Fruit fly (Drosophila melanogaster) whole organism, embryonic: ENCODE measurements around the gene CG6689.

ENCODE experiments used
- Atf-2 ChIP-seq: fragments of 200-800 bp; sonication (Bioruptor generic); optimal IDR thresholded peaks from 2 replicates; lab custom pipeline; 2016; ENCODE audit warnings: missing biosample characterization, missing genetic modification characterization
- BtbVII ChIP-seq: fragments of 200-800 bp; sonication (Bioruptor generic); optimal IDR thresholded peaks from 3 replicates; lab custom pipeline; 2017; ENCODE audit warnings: missing biosample characterization, mild to moderate bottlenecking, missing genetic modification characterization
- Bteb2 ChIP-seq: fragments of 200-800 bp; sonication (Bioruptor generic); optimal IDR thresholded peaks from 2 replicates; lab custom pipeline; 2016; ENCODE audit warnings: missing biosample characterization, missing genetic modification characterization
- CG10366 ChIP-seq: fragments of 200-800 bp; sonication (Bioruptor generic); IDR thresholded peaks from 2 replicates; pipeline ENCODE4 v1.3.6; 2022; ENCODE audit warnings: missing biosample characterization, missing genetic modification characterization
- CG10431 ChIP-seq: fragments of 200-800 bp; sonication (Bioruptor generic); optimal IDR thresholded peaks from 3 replicates; lab custom pipeline; 2018; ENCODE audit warnings: missing biosample characterization, mild to moderate bottlenecking, missing genetic modification characterization
- CG10959 ChIP-seq: fragments of 200-800 bp; sonication (Bioruptor generic); IDR thresholded peaks from 2 replicates; pipeline ENCODE4 v1.3.6; 2022; ENCODE audit warnings: missing biosample characterization, missing genetic modification characterization
- CG12104 ChIP-seq: fragments of 200-800 bp; sonication (Bioruptor generic); optimal IDR thresholded peaks from 3 replicates; lab custom pipeline; 2016; ENCODE audit warnings: missing biosample characterization, missing genetic modification characterization
- CG13624 ChIP-seq: fragments of 200-800 bp; sonication (Bioruptor generic); optimal IDR thresholded peaks from 2 replicates; lab custom pipeline; 2016; ENCODE audit warnings: missing biosample characterization, missing genetic modification characterization
- CG14441 ChIP-seq: fragments of 200-800 bp; sonication (Bioruptor generic); IDR thresholded peaks from 2 replicates; pipeline ENCODE4 v1.3.6; 2022; ENCODE audit warnings: missing biosample characterization, missing genetic modification characterization
- CG15696 ChIP-seq: fragments of 200-800 bp; sonication (Bioruptor generic); optimal IDR thresholded peaks from 2 replicates; lab custom pipeline; 2019; ENCODE audit warnings: missing biosample characterization, mild to moderate bottlenecking, missing genetic modification characterization, moderate library complexity
- CG1647 ChIP-seq: fragments of 200-800 bp; sonication (Bioruptor generic); optimal IDR thresholded peaks from 3 replicates; lab custom pipeline; 2016; ENCODE audit warnings: missing biosample characterization, missing genetic modification characterization
- CG17568 ChIP-seq: fragments of 200-800 bp; sonication (Bioruptor generic); optimal IDR thresholded peaks from 2 replicates; lab custom pipeline; 2018; ENCODE audit warnings: missing biosample characterization, mild to moderate bottlenecking, missing genetic modification characterization, moderate library complexity
- CG1832 ChIP-seq: fragments of 200-800 bp; sonication (Bioruptor generic); optimal IDR thresholded peaks from 2 replicates; lab custom pipeline; 2017; ENCODE audit warnings: missing biosample characterization, mild to moderate bottlenecking, missing genetic modification characterization, inconsistent platforms
- CG31441 ChIP-seq: fragments of 200-800 bp; sonication (Bioruptor generic); IDR thresholded peaks from 2 replicates; pipeline ENCODE4 v1.3.6; 2022; ENCODE audit warnings: missing biosample characterization, missing genetic modification characterization
- CG4404 ChIP-seq: fragments of 200-800 bp; sonication (Bioruptor generic); IDR thresholded peaks from 2 replicates; pipeline ENCODE4 v1.3.6; 2022; ENCODE audit warnings: missing biosample characterization, missing genetic modification characterization
- CG4617 ChIP-seq: fragments of 200-800 bp; sonication (Bioruptor generic); optimal IDR thresholded peaks from 3 replicates; lab custom pipeline; 2016; ENCODE audit warnings: missing biosample characterization, missing genetic modification characterization, borderline replicate concordance
- CG4820 ChIP-seq: fragments of 200-800 bp; sonication (Bioruptor generic); optimal IDR thresholded peaks from 3 replicates; lab custom pipeline; 2016; ENCODE audit warnings: missing biosample characterization, missing genetic modification characterization
- CG6254 ChIP-seq: fragments of 200-800 bp; sonication (Bioruptor generic); optimal IDR thresholded peaks from 3 replicates; lab custom pipeline; 2017; ENCODE audit warnings: mild to moderate bottlenecking, missing biosample characterization, missing genetic modification reagents, missing genetic modification characterization
- CG6272 ChIP-seq: fragments of 200-800 bp; sonication (Bioruptor generic); IDR thresholded peaks from 2 replicates; pipeline ENCODE4 v1.3.6; 2022; ENCODE audit warnings: missing biosample characterization, missing genetic modification characterization
- CG6654 ChIP-seq: fragments of 200-800 bp; sonication (Bioruptor generic); optimal IDR thresholded peaks from 2 replicates; lab custom pipeline; 2017; ENCODE audit warnings: missing biosample characterization, mild to moderate bottlenecking, missing genetic modification characterization
- CG8924 ChIP-seq: fragments of 200-800 bp; optimal IDR thresholded peaks from 3 replicates; lab custom pipeline; 2019; ENCODE audit warnings: missing biosample characterization, mild to moderate bottlenecking, missing genetic modification characterization, moderate library complexity
- CG9817 ChIP-seq: fragments of 200-800 bp; sonication (Bioruptor generic); optimal IDR thresholded peaks from 2 replicates; lab custom pipeline; 2018; ENCODE audit warnings: missing biosample characterization, mild to moderate bottlenecking, missing genetic modification characterization, moderate library complexity
- Deaf1 ChIP-seq: fragments of 200-800 bp; optimal IDR thresholded peaks from 3 replicates; lab custom pipeline; 2019; ENCODE audit warnings: missing biosample characterization, mild to moderate bottlenecking, missing genetic modification characterization, moderate library complexity
- Dll ChIP-seq: fragments of 200-800 bp; sonication (Bioruptor generic); IDR thresholded peaks from 4 replicates; pipeline ENCODE4 v1.3.6; 2022; ENCODE audit warnings: missing biosample characterization, missing genetic modification characterization; ENCODE audit not compliant: partially characterized antibody
- Fer1 ChIP-seq: fragments of 200-800 bp; sonication (Bioruptor generic); optimal IDR thresholded peaks from 2 replicates; lab custom pipeline; 2017; ENCODE audit warnings: missing biosample characterization, mild to moderate bottlenecking, missing genetic modification characterization
- Fer2 ChIP-seq: fragments of 200-800 bp; sonication (Bioruptor generic); optimal IDR thresholded peaks from 2 replicates; lab custom pipeline; 2018; ENCODE audit warnings: missing biosample characterization, mild to moderate bottlenecking, missing genetic modification characterization, moderate library complexity
- Fer3 ChIP-seq: fragments of 200-800 bp; sonication (Bioruptor generic); optimal IDR thresholded peaks from 2 replicates; lab custom pipeline; 2018; ENCODE audit warnings: missing biosample characterization, mild to moderate bottlenecking, missing genetic modification characterization, moderate library complexity
- H2.0 ChIP-seq: fragments of 200-800 bp; sonication (Bioruptor generic); IDR thresholded peaks from 2 replicates; pipeline ENCODE4 v1.3.6; 2022; ENCODE audit warnings: missing biosample characterization, missing genetic modification characterization
- Hey ChIP-seq: fragments of 200-800 bp; sonication (Bioruptor generic); optimal IDR thresholded peaks from 3 replicates; lab custom pipeline; 2018; ENCODE audit warnings: missing biosample characterization, mild to moderate bottlenecking, missing genetic modification characterization
- Hmr ChIP-seq: fragments of 200-800 bp; sonication (Bioruptor generic); optimal IDR thresholded peaks from 3 replicates; lab custom pipeline; 2017; ENCODE audit warnings: mild to moderate bottlenecking, missing biosample characterization, missing genetic modification reagents, missing genetic modification characterization
- Hr39 ChIP-seq: fragments of >200 bp; optimal IDR thresholded peaks from 2 replicates; lab custom pipeline; 2017
- Lim3 ChIP-seq: fragments of 200-800 bp; sonication (Bioruptor generic); IDR thresholded peaks from 2 replicates; pipeline ENCODE4 v1.3.6; 2022; ENCODE audit warnings: missing biosample characterization, missing genetic modification characterization
- Lpt ChIP-seq: fragments of >200 bp; optimal IDR thresholded peaks from 2 replicates; lab custom pipeline; 2018; ENCODE audit warnings: missing biosample characterization, missing genetic modification characterization
- MBD-R2 ChIP-seq: fragments of 200-800 bp; sonication (Bioruptor generic); IDR thresholded peaks from 2 replicates; pipeline ENCODE4 v1.3.6; 2022; ENCODE audit warnings: missing biosample characterization, missing genetic modification characterization
- Rfx ChIP-seq: fragments of 200-800 bp; sonication (Bioruptor generic); IDR thresholded peaks from 2 replicates; pipeline ENCODE4 v1.3.6; 2022; ENCODE audit warnings: missing biosample characterization, missing genetic modification characterization
- Stat92E ChIP-seq, 3 experiments: fragments of >200 bp in 2 of 3; fragments of 200-800 bp in 1 of 3; sonication (Bioruptor generic) in 1 of 3; optimal IDR thresholded peaks; 2 replicates each; lab custom pipeline; 2017 to 2019; ENCODE audit warnings: missing biosample characterization in 3 of 3, missing genetic modification characterization in 3 of 3, mild to moderate bottlenecking in 1 of 3, moderate library complexity in 1 of 3
- az2 ChIP-seq: fragments of 200-800 bp; sonication (Bioruptor generic); optimal IDR thresholded peaks from 3 replicates; lab custom pipeline; 2016; ENCODE audit warnings: missing biosample characterization, missing genetic modification characterization
- cas ChIP-seq: fragments of 200-800 bp; sonication (Bioruptor generic); IDR thresholded peaks from 2 replicates; pipeline ENCODE4 v1.3.6; 2022; ENCODE audit warnings: missing biosample characterization, missing genetic modification characterization
- dmrt11E ChIP-seq: fragments of 200-800 bp; sonication (Bioruptor generic); optimal IDR thresholded peaks from 3 replicates; lab custom pipeline; 2018; ENCODE audit warnings: missing biosample characterization, mild to moderate bottlenecking, missing genetic modification characterization, moderate library complexity
- ftz-f1 ChIP-seq: fragments of 200-800 bp; sonication (Bioruptor generic); optimal IDR thresholded peaks from 2 replicates; lab custom pipeline; 2016; ENCODE audit warnings: missing biosample characterization, missing genetic modification characterization
- gt ChIP-seq: fragments of 200-800 bp; sonication (Bioruptor generic); IDR thresholded peaks from 2 replicates; pipeline ENCODE4 v1.3.6; 2022; ENCODE audit warnings: missing biosample characterization, missing genetic modification characterization
- h ChIP-seq: fragments of >200 bp; optimal IDR thresholded peaks from 2 replicates; lab custom pipeline; 2017
- nom ChIP-seq: fragments of 200-800 bp; sonication (Bioruptor generic); optimal IDR thresholded peaks from 2 replicates; lab custom pipeline; 2017; ENCODE audit warnings: missing biosample characterization, missing genetic modification characterization, mild to moderate bottlenecking, moderate library complexity, missing genetic modification reagents
- pb ChIP-seq: fragments of 200-800 bp; sonication (Bioruptor generic); optimal IDR thresholded peaks from 3 replicates; lab custom pipeline; 2016; ENCODE audit warnings: missing biosample characterization, missing genetic modification characterization
- seq ChIP-seq: fragments of 200-800 bp; sonication (Bioruptor generic); IDR thresholded peaks from 2 replicates; pipeline ENCODE4 v1.3.6; 2022; ENCODE audit warnings: missing biosample characterization, missing genetic modification characterization
- sim ChIP-seq: fragments of 200-800 bp; sonication (Bioruptor generic); IDR thresholded peaks from 2 replicates; pipeline ENCODE4 v1.3.6; 2022; ENCODE audit warnings: missing biosample characterization, missing genetic modification characterization
- so ChIP-seq: fragments of 200-800 bp; sonication (Bioruptor generic); IDR thresholded peaks from 3 replicates; pipeline ENCODE4 v1.3.6; 2022; ENCODE audit warnings: missing biosample characterization, missing genetic modification characterization
- twi ChIP-seq: fragments of 200-800 bp; optimal IDR thresholded peaks from 2 replicates; lab custom pipeline; 2019; ENCODE audit warnings: missing biosample characterization, mild to moderate bottlenecking, missing genetic modification characterization, moderate library complexity
- vnd ChIP-seq: fragments of 200-800 bp; sonication (Bioruptor generic); IDR thresholded peaks from 3 replicates; pipeline ENCODE4 v1.3.6; 2022; ENCODE audit warnings: missing biosample characterization, missing genetic modification characterization; ENCODE audit not compliant: partially characterized antibody
- vvl ChIP-seq: fragments of 200-800 bp; sonication (Bioruptor generic); IDR thresholded peaks from 2 replicates; pipeline ENCODE4 v1.3.6; 2022; ENCODE audit warnings: missing biosample characterization, missing genetic modification characterization

Gene CG6689

dm6 chr3R:11221437-11222230 lies 1.8 kb upstream of the CG6689 start, which contains the start of the genes CG6693 and RpL3 (continued):
- TF ChIP-seq nom (peak; percentile 92), CG4820 (GFP tag; lab: Kevin White, UChicago) (peak; percentile 54), vnd (GFP tag; lab: Robert Waterston, UW) (no peak), MBD-R2 (peak; percentile 53), CG6272 (GFP tag; lab: Robert Waterston, UW) (peak; percentile 47; the same call in 1 of the 2 replicates), Hmr (GFP tag; lab: Kevin White, UChicago) (peak; percentile 94), ftz-f1 (GFP tag; lab: Kevin White, UChicago) (no peak), Fer1 (GFP tag; lab: Kevin White, UChicago) (peak; percentile 86), CG31441 (GFP tag; lab: Robert Waterston, UW) (peak; percentile 74), CG6654 (GFP tag; lab: Kevin White, UChicago) (peak; percentile 9), vvl (GFP tag; lab: Robert Waterston, UW) (peak; percentile 84), Lpt (GFP tag; lab: Kevin White, UChicago) (no peak), h (lab: Kevin White, UChicago) (no peak), Hey (tag; lab: Kevin White, UChicago) (peak; percentile 66), CG1832 (GFP tag; lab: Kevin White, UChicago) (no peak), CG1647 (GFP tag; lab: Kevin White, UChicago) (peak; percentile 52), Hr39 (no peak), Deaf1 (tag; lab: Kevin White, UChicago) (peak; percentile 49), CG10366 (GFP tag; lab: Robert Waterston, UW) (peak; percentile 27; the same call in 1 of the 2 replicates), seq (GFP tag; lab: Robert Waterston, UW) (peak; percentile 63; the same call in 1 of the 2 replicates), cas (GFP tag; lab: Robert Waterston, UW) (peak; percentile 55; the same call in 1 of the 2 replicates), Bteb2 (GFP tag; lab: Kevin White, UChicago) (peak; percentile 27), az2 (GFP tag; lab: Kevin White, UChicago) (peak; percentile 5), sim (GFP tag; lab: Robert Waterston, UW) (no peak), so (GFP tag; lab: Robert Waterston, UW) (peak; percentile 78; the same call in 2 of the 3 replicates), CG6254 (GFP tag; lab: Kevin White, UChicago) (peak; percentile 45), CG8924 (tag; lab: Kevin White, UChicago) (peak; percentile 86), CG14441 (GFP tag; lab: Robert Waterston, UW) (no peak), Dll (no peak), pb (peak; percentile 52), Atf-2 (GFP tag; lab: Kevin White, UChicago) (peak; percentile 25), CG15696 (tag; lab: Kevin White, UChicago) (peak; percentile 42), dmrt11E (tag; lab: Kevin White, UChicago) (peak; percentile 58), CG12104 (GFP tag; lab: Kevin White, UChicago) (peak; percentile 74), CG4404 (no peak), Fer3 (tag; lab: Kevin White, UChicago) (peak; percentile 88), CG17568 (GFP tag; lab: Kevin White, UChicago) (peak; percentile 89), CG10959 (GFP tag; lab: Robert Waterston, UW) (peak; percentile 40; the same call in 1 of the 2 replicates), Fer2 (tag; lab: Kevin White, UChicago) (peak; percentile 28), Lim3 (GFP tag; lab: Robert Waterston, UW) (no peak), gt (GFP tag; lab: Robert Waterston, UW) (no peak), Rfx (GFP tag; lab: Robert Waterston, UW) (peak; percentile 82), CG13624 (peak; percentile 72), BtbVII (GFP tag; lab: Kevin White, UChicago) (peak; percentile 91), Stat92E (GFP tag; optimal IDR thresholded peaks at IDR 0.05; lab: Kevin White, UChicago) (peak in 1 of 3 experiments; percentile 91), twi (tag; lab: Kevin White, UChicago) (peak; percentile 24), CG9817 (peak; percentile 20), CG4617 (GFP tag; lab: Kevin White, UChicago) (peak; percentile 50), CG10431 (GFP tag; lab: Kevin White, UChicago) (peak; percentile 88), H2.0 (GFP tag; lab: Robert Waterston, UW) (peak; percentile 47)
